Fruit fly (Drosophila melanogaster): ENCODE data around the gene CG6204.

- TF ChIP-seq CG3407 (GFP tag; optimal IDR thresholded peaks at IDR 0.05) (no peak), Lim3 (GFP tag; IDR thresholded peaks at IDR 0.05) (no peak), CG14860 (GFP tag; IDR thresholded peaks at IDR 0.05; ENCODE audit: partially characterized antibody) (peak; percentile 92), CG10267 (tag; optimal IDR thresholded peaks at IDR 0.05) (peak; percentile 40), HLHmδ (GFP tag; optimal IDR thresholded peaks at IDR 0.05) (peak; percentile 2), bowl (GFP tag; IDR thresholded peaks at IDR 0.05) (no peak), slp2 (GFP tag; optimal IDR thresholded peaks at IDR 0.05) (no peak), ham (GFP tag; IDR thresholded peaks at IDR 0.05) (no peak), CG8924 (tag; optimal IDR thresholded peaks at IDR 0.05) (peak; percentile 57), CG10147 (GFP tag; optimal IDR thresholded peaks at IDR 0.05) (no peak), HmgD (GFP tag; optimal IDR thresholded peaks at IDR 0.05) (peak; percentile 18), grau (tag; optimal IDR thresholded peaks at IDR 0.05) (peak; percentile 40), Sox100B (GFP tag; optimal IDR thresholded peaks at IDR 0.05) (no peak)
These were observed 33.1 kb downstream of the CG6204 start, which contains the start of the genes Spps and CG13609 for dm6 chr3R:24226744-24227143.
